Worm (Caenorhabditis elegans) whole organism, late embryonic: ENCODE measurements around the gene clec-178.
A peak's percentile ranks its signal among the peaks of the same experiment; 100 is the strongest.

Experiments used
- C38D4.7 ChIP-seq: fragments of 200-800 bp; sonication (Bioruptor generic); optimal IDR thresholded peaks from 2 replicates; lab custom pipeline; 2018; ENCODE audit warnings: mild to moderate bottlenecking, missing genetic modification characterization, moderate library complexity, missing compliant biosample characterization
- F13H6.1 ChIP-seq: sonication (generic microtip); optimal IDR thresholded peaks from 2 replicates; lab custom pipeline; 2016; ENCODE audit warnings: missing genetic modification characterization, missing compliant biosample characterization
- K02D7.2 ChIP-seq: sonication (generic microtip); optimal IDR thresholded peaks from 2 replicates; lab custom pipeline; 2017; ENCODE audit warnings: mild to moderate bottlenecking, missing genetic modification characterization, missing compliant biosample characterization
- K09A11.1 ChIP-seq: sonication (generic microtip); optimal IDR thresholded peaks from 2 replicates; lab custom pipeline; 2017; ENCODE audit warnings: antibody characterized with exemption, mild to moderate bottlenecking, missing genetic modification characterization, missing compliant biosample characterization; ENCODE audit not compliant: insufficient read depth
- T23F11.4 ChIP-seq: fragments of 200-800 bp; sonication (Bioruptor generic); optimal IDR thresholded peaks from 2 replicates; lab custom pipeline; 2018; ENCODE audit warnings: mild to moderate bottlenecking, missing genetic modification characterization, missing compliant biosample characterization
- Y22D7AL.16 ChIP-seq: sonication (generic microtip); optimal IDR thresholded peaks from 2 replicates; lab custom pipeline; 2016; ENCODE audit warnings: missing genetic modification characterization, missing compliant biosample characterization
- ahr-1 ChIP-seq: sonication (generic microtip); optimal IDR thresholded peaks from 2 replicates; lab custom pipeline; 2016; ENCODE audit warnings: missing genetic modification characterization, missing compliant biosample characterization
- ceh-14 ChIP-seq: sonication (generic microtip); optimal IDR thresholded peaks from 2 replicates; lab custom pipeline; 2016; ENCODE audit warnings: missing genotype, missing genetic modification characterization, missing compliant biosample characterization
- ceh-18 ChIP-seq: sonication (generic microtip); optimal IDR thresholded peaks from 2 replicates; lab custom pipeline; 2016; ENCODE audit warnings: missing genetic modification characterization, missing compliant biosample characterization
- ceh-19 ChIP-seq: fragments of 200-800 bp; sonication (Bioruptor generic); optimal IDR thresholded peaks from 2 replicates; lab custom pipeline; 2018; ENCODE audit warnings: mild to moderate bottlenecking, missing genetic modification characterization, missing compliant biosample characterization
- ceh-2 ChIP-seq: sonication (generic microtip); optimal IDR thresholded peaks from 2 replicates; lab custom pipeline; 2016; ENCODE audit warnings: missing genotype, missing genetic modification characterization, missing compliant biosample characterization
- ceh-22 ChIP-seq: sonication (generic microtip); optimal IDR thresholded peaks from 2 replicates; lab custom pipeline; 2017; ENCODE audit warnings: missing biosample characterization, missing genetic modification characterization
- ceh-24 ChIP-seq: sonication (generic microtip); optimal IDR thresholded peaks from 2 replicates; lab custom pipeline; 2016; ENCODE audit warnings: mild to moderate bottlenecking, missing genetic modification characterization, missing compliant biosample characterization
- ceh-30 ChIP-seq: fragments of 150-350 bp; optimal IDR thresholded peaks from 2 replicates; lab custom pipeline; 2014; ENCODE audit warnings: missing biosample characterization, missing genetic modification characterization
- ceh-31 ChIP-seq: sonication (generic microtip); optimal IDR thresholded peaks from 2 replicates; lab custom pipeline; 2016; ENCODE audit warnings: missing genetic modification characterization, missing compliant biosample characterization
- ceh-34 ChIP-seq: sonication (generic microtip); optimal IDR thresholded peaks from 2 replicates; lab custom pipeline; 2016; ENCODE audit warnings: mild to moderate bottlenecking, missing genetic modification characterization, missing compliant biosample characterization
- ceh-48 ChIP-seq: sonication (generic microtip); optimal IDR thresholded peaks from 2 replicates; lab custom pipeline; 2016; ENCODE audit warnings: missing genetic modification characterization, inconsistent platforms, missing compliant biosample characterization
- ceh-6 ChIP-seq: fragments of 200-800 bp; sonication (Bioruptor generic); optimal IDR thresholded peaks from 2 replicates; lab custom pipeline; 2018; ENCODE audit warnings: mild to moderate bottlenecking, missing genetic modification characterization, missing compliant biosample characterization
- ceh-9 ChIP-seq: sonication (generic microtip); optimal IDR thresholded peaks from 2 replicates; lab custom pipeline; 2016; ENCODE audit warnings: mild to moderate bottlenecking, missing genetic modification characterization, inconsistent platforms, missing compliant biosample characterization
- dve-1 ChIP-seq: sonication (generic microtip); optimal IDR thresholded peaks from 2 replicates; lab custom pipeline; 2017; ENCODE audit warnings: antibody characterized with exemption, mild to moderate bottlenecking, missing genetic modification characterization, missing compliant biosample characterization
- elt-2 ChIP-seq: sonication (generic microtip); optimal IDR thresholded peaks from 2 replicates; lab custom pipeline; 2016; ENCODE audit warnings: missing genetic modification reagents, missing genetic modification characterization, missing compliant biosample characterization
- eyg-1 ChIP-seq: sonication (generic microtip); optimal IDR thresholded peaks from 2 replicates; lab custom pipeline; 2016; ENCODE audit warnings: missing genotype, missing genetic modification characterization, missing compliant biosample characterization
- fax-1 ChIP-seq: sonication (generic microtip); optimal IDR thresholded peaks from 2 replicates; lab custom pipeline; 2016; ENCODE audit warnings: missing genotype, missing genetic modification characterization, missing compliant biosample characterization
- hlh-30 ChIP-seq: sonication (generic microtip); optimal IDR thresholded peaks from 2 replicates; lab custom pipeline; 2017; ENCODE audit warnings: antibody characterized with exemption, missing genetic modification characterization, missing compliant biosample characterization; ENCODE audit not compliant: insufficient read depth
- hlh-6 ChIP-seq: sonication (generic microtip); optimal IDR thresholded peaks from 2 replicates; lab custom pipeline; 2016; ENCODE audit warnings: missing genotype, missing genetic modification characterization, missing compliant biosample characterization
- hlh-8 ChIP-seq: sonication (generic microtip); optimal IDR thresholded peaks from 2 replicates; lab custom pipeline; 2016; ENCODE audit warnings: missing genotype, missing genetic modification characterization, missing compliant biosample characterization
- nfya-1 ChIP-seq: sonication (generic microtip); optimal IDR thresholded peaks from 2 replicates; lab custom pipeline; 2017; ENCODE audit warnings: missing genetic modification characterization, mild to moderate bottlenecking, missing compliant biosample characterization, antibody characterized with exemption, moderate library complexity
- odd-2 ChIP-seq: sonication (generic microtip); optimal IDR thresholded peaks from 2 replicates; lab custom pipeline; 2017; ENCODE audit warnings: antibody characterized with exemption, mild to moderate bottlenecking, missing genetic modification characterization, missing compliant biosample characterization
- pha-4 ChIP-seq: fragments of 150-350 bp; optimal IDR thresholded peaks from 2 replicates; lab custom pipeline; 2018; ENCODE audit warnings: missing biosample characterization, missing genetic modification reagents, missing genetic modification characterization
- pqm-1 ChIP-seq: sonication (generic microtip); optimal IDR thresholded peaks from 2 replicates; lab custom pipeline; 2016; ENCODE audit warnings: missing genetic modification characterization, missing compliant biosample characterization
- pros-1 ChIP-seq: fragments of 150-350 bp; optimal IDR thresholded peaks from 2 replicates; lab custom pipeline; 2014; ENCODE audit warnings: missing biosample characterization, missing genetic modification reagents, missing genetic modification characterization
- rnt-1 ChIP-seq: sonication (generic microtip); optimal IDR thresholded peaks from 2 replicates; lab custom pipeline; 2016; ENCODE audit warnings: missing genetic modification characterization, missing compliant biosample characterization
- sox-2 ChIP-seq: fragments of 200-800 bp; sonication (Bioruptor generic); IDR thresholded peaks from 2 replicates; pipeline ENCODE4 v1.3.6; 2022; ENCODE audit warnings: missing genetic modification reagents, missing genetic modification characterization, missing compliant biosample characterization
- syd-9 ChIP-seq: sonication (generic microtip); optimal IDR thresholded peaks from 2 replicates; lab custom pipeline; 2016; ENCODE audit warnings: mild to moderate bottlenecking, missing genetic modification characterization, moderate library complexity, missing compliant biosample characterization
- ttx-3 ChIP-seq: sonication (generic microtip); optimal IDR thresholded peaks from 2 replicates; lab custom pipeline; 2016; ENCODE audit warnings: missing genetic modification reagents, missing genetic modification characterization, missing compliant biosample characterization
- unc-42 ChIP-seq: sonication (generic microtip); optimal IDR thresholded peaks from 2 replicates; lab custom pipeline; 2016; ENCODE audit warnings: missing genotype, missing genetic modification characterization, missing compliant biosample characterization
- unc-55 ChIP-seq: sonication (generic microtip); optimal IDR thresholded peaks from 2 replicates; lab custom pipeline; 2017; ENCODE audit warnings: missing biosample characterization, missing genetic modification reagents, missing genetic modification characterization
- ztf-16 ChIP-seq: sonication (generic microtip); optimal IDR thresholded peaks from 2 replicates; lab custom pipeline; 2017; ENCODE audit warnings: missing genetic modification characterization, missing compliant biosample characterization

Gene clec-178

ce11 chrIV:5653649-5654048, at the start of gene clec-178:
Gene clec-178 (plus strand): TSS chrIV:5653949.
- TF ChIP-seq pqm-1 (tag; lab: Kevin White, UChicago) (no peak), pha-4 (tag; lab: Kevin White, UChicago) (no peak), ceh-30 (tag; lab: Kevin White, UChicago) (no peak), ahr-1 (tag; lab: Kevin White, UChicago) (no peak), ceh-48 (tag; lab: Kevin White, UChicago) (no peak), ceh-24 (tag; lab: Kevin White, UChicago) (no peak), ztf-16 (no peak), ceh-2 (tag; lab: Kevin White, UChicago) (no peak), fax-1 (tag; lab: Kevin White, UChicago) (no peak)

ce11 chrIV:5604465-5604864, 49.3 kb upstream of the clec-178 start:
- TF ChIP-seq ceh-19 (GFP tag; lab: Kevin White, UChicago): peak; percentile 37
- TF ChIP-seq dve-1: peak; percentile 80
- no peak for TF ChIP-seq hlh-6 (tag; lab: Kevin White, UChicago)
- no peak for TF ChIP-seq sox-2 (GFP tag; lab: Robert Waterston, UW)
- peak; percentile 55 for TF ChIP-seq ceh-34 (tag; lab: Kevin White, UChicago)
- no peak for TF ChIP-seq ceh-22 (tag; lab: Kevin White, UChicago)
- no peak for TF ChIP-seq ceh-6
- TF ChIP-seq elt-2 (tag; lab: Kevin White, UChicago): peak; percentile 40
- TF ChIP-seq Y22D7AL.16 (tag; lab: Kevin White, UChicago): no peak
- peak; percentile 89 for TF ChIP-seq ceh-18 (tag; lab: Kevin White, UChicago)
- peak; percentile 8 for TF ChIP-seq ceh-31
- no peak for TF ChIP-seq eyg-1 (tag; lab: Kevin White, UChicago)
- peak; percentile 1 for TF ChIP-seq unc-55
- peak; percentile 81 for TF ChIP-seq hlh-30
- peak; percentile 75 for TF ChIP-seq F13H6.1 (tag; lab: Kevin White, UChicago)
- no peak for TF ChIP-seq ceh-9 (tag; lab: Kevin White, UChicago)
- peak; percentile 10 for TF ChIP-seq rnt-1 (tag; lab: Kevin White, UChicago)
- TF ChIP-seq unc-42 (tag; lab: Kevin White, UChicago): peak; percentile 0
- TF ChIP-seq ceh-14: peak; percentile 61
- TF ChIP-seq odd-2 (tag; lab: Kevin White, UChicago): no peak
- TF ChIP-seq ahr-1 (tag; lab: Kevin White, UChicago): no peak

ce11 chrIV:5605225-5605624, 48.5 kb upstream of the clec-178 start:
- TF ChIP-seq fax-1 (tag; lab: Kevin White, UChicago) (no peak), hlh-8 (tag; lab: Kevin White, UChicago) (no peak), C38D4.7 (GFP tag; lab: Kevin White, UChicago) (no peak), nfya-1 (tag; lab: Kevin White, UChicago) (no peak), eyg-1 (tag; lab: Kevin White, UChicago) (no peak), K02D7.2 (tag; lab: Kevin White, UChicago) (no peak), syd-9 (tag; lab: Kevin White, UChicago) (no peak), ceh-9 (tag; lab: Kevin White, UChicago) (no peak), T23F11.4 (GFP tag; lab: Kevin White, UChicago) (no peak), unc-42 (tag; lab: Kevin White, UChicago) (no peak), pros-1 (tag; lab: Kevin White, UChicago) (no peak), ttx-3 (no peak), K09A11.1 (tag; lab: Kevin White, UChicago) (no peak)
- TF ChIP-seq, all 69 proteins: peak for 0
